Worm (Caenorhabditis elegans): ENCODE results near the gene srg-55.
"Not testable (repeated sequence)": the region's sequence is repeated elsewhere in the genome, so short reads cannot be mapped to it uniquely, and the experiment has no call there.

Gene srg-55

DNA sequence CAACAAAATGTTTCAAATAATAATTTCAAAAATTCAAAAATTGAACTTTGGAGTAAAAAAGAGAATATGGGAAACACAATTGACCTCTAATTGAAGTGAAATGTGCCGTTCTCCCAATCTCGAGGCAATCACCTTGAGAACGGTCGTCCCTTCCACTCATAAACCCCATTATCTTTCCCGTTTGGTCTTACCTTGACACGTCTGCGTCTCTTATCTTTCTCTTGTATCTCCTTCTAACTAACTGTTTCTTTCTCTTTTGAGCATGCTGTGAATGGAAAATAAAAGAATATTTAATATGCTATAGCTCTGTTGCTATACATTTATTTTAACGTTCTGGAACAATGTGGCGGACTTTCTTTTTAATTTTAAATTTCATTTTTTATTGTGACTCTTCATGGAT lies 28.6 kb downstream of the srg-55 start, which contains the start of gene H12D21.10:
Gene H12D21.10, plus strand, starts transcription at position 260 of the 400 bp plus-strand sequence.
- TF ChIP-seq ceh-36 (tag; optimal IDR thresholded peaks at IDR 0.05) (no peak), F13C5.2 (tag; optimal IDR thresholded peaks at IDR 0.05) (no peak), B0310.2 (tag; optimal IDR thresholded peaks at IDR 0.05) (no peak)

DNA sequence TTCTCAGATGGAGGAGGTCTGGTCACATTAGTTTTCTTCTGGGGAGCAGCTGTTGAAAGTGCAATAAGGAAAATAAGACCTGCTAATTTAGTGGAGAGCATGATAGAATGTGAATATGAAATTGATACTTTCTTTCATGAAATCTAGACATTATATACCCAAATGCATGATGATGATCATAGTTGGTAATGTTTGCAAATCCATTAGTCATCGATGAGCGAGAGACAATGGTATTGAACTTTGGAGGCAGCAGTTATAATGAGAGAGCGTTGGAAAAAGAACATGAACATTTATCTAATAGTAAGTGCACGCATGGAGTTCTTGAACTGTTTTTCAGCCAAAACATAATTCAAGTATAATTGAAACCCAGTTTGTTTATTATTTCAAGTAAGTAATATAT lies 30.4 kb downstream of the srg-55 start, which contains the start of gene H12D21.6:
Gene H12D21.6, minus strand, starts transcription at position 101 of the 400 bp plus-strand sequence.
- TF ChIP-seq scrt-1 (GFP tag; IDR thresholded peaks at IDR 0.05) (no peak), hnd-1 (tag; optimal IDR thresholded peaks at IDR 0.05) (no peak), tra-4 (tag; optimal IDR thresholded peaks at IDR 0.05) (no peak), ceh-36 (tag; optimal IDR thresholded peaks at IDR 0.05) (no peak), tbx-37 (GFP tag; conservative IDR thresholded peaks at IDR 0.05) (no peak), hmg-4 (GFP tag; optimal IDR thresholded peaks at IDR 0.05) (no peak), ets-7 (tag; optimal IDR thresholded peaks at IDR 0.05) (no peak), pes-1 (GFP tag; IDR thresholded peaks at IDR 0.05) (no peak), sea-1 (GFP tag; conservative IDR thresholded peaks at IDR 0.05) (no peak), aly-1 (tag; optimal IDR thresholded peaks at IDR 0.05) (no peak), ama-1 (optimal IDR thresholded peaks at IDR 0.05) (no peak), B0310.2 (tag; optimal IDR thresholded peaks at IDR 0.05) (no peak), tbx-11 (GFP tag; IDR thresholded peaks at IDR 0.05) (no peak), flt-1 (GFP tag; IDR thresholded peaks at IDR 0.05) (no peak), hmbx-1 (tag; optimal IDR thresholded peaks at IDR 0.05) (no peak), ceh-13 (GFP tag; optimal IDR thresholded peaks at IDR 0.05) (no peak), F13C5.2 (tag; optimal IDR thresholded peaks at IDR 0.05) (no peak)

- no peak for TF ChIP-seq tra-4 (tag; optimal IDR thresholded peaks at IDR 0.05)
- no peak for TF ChIP-seq tbx-11 (GFP tag; IDR thresholded peaks at IDR 0.05)
- no peak for TF ChIP-seq hmbx-1 (tag; optimal IDR thresholded peaks at IDR 0.05)
- no peak for TF ChIP-seq flt-1 (GFP tag; IDR thresholded peaks at IDR 0.05)
- TF ChIP-seq hnd-1 (tag; optimal IDR thresholded peaks at IDR 0.05) = no peak
- no peak for TF ChIP-seq scrt-1 (GFP tag; IDR thresholded peaks at IDR 0.05)
- no peak for TF ChIP-seq ama-1 (optimal IDR thresholded peaks at IDR 0.05)
- no peak for TF ChIP-seq F13C5.2 (tag; optimal IDR thresholded peaks at IDR 0.05)
- no peak for TF ChIP-seq ceh-36 (tag; optimal IDR thresholded peaks at IDR 0.05)
- TF ChIP-seq ets-7 (tag; optimal IDR thresholded peaks at IDR 0.05) = no peak
- TF ChIP-seq B0310.2 (tag; optimal IDR thresholded peaks at IDR 0.05) = no peak
These were observed 32.6 kb downstream of the srg-55 start, which contains the start of gene mpst-3 for ce11 chrV:14895557-14895956. TSS of gene mpst-3 (plus strand) at chrV:14895647.

ce11 chrV:14893355-14894050 lies 34.6 kb downstream of the srg-55 start, which contains the start of the genes mpst-2 and H12D21.5:
TSS of gene mpst-2 (minus strand) at chrV:14893455.
TSS of gene H12D21.5 (plus strand) at chrV:14894000.
- TF ChIP-seq ets-7 (tag; optimal IDR thresholded peaks at IDR 0.05) (no peak), sea-1 (GFP tag; conservative IDR thresholded peaks at IDR 0.05) (no peak), ceh-13 (GFP tag; optimal IDR thresholded peaks at IDR 0.05) (no peak), tra-4 (tag; optimal IDR thresholded peaks at IDR 0.05) (no peak), scrt-1 (GFP tag; IDR thresholded peaks at IDR 0.05) (no peak), ama-1 (optimal IDR thresholded peaks at IDR 0.05) (no peak), tbx-11 (GFP tag; IDR thresholded peaks at IDR 0.05) (no peak), ceh-36 (tag; optimal IDR thresholded peaks at IDR 0.05) (no peak), aly-1 (tag; optimal IDR thresholded peaks at IDR 0.05) (no peak), B0310.2 (tag; optimal IDR thresholded peaks at IDR 0.05) (no peak), pes-1 (GFP tag; IDR thresholded peaks at IDR 0.05) (no peak), F13C5.2 (tag; optimal IDR thresholded peaks at IDR 0.05) (no peak)

ce11 chrV:14890782-14891181 lies 37.4 kb downstream of the srg-55 start, which contains the start of gene nspa-2:
TSS of gene nspa-2 (plus strand) at chrV:14891082.
- not testable (repeated sequence) for TF ChIP-seq tbx-37 (GFP tag; conservative IDR thresholded peaks at IDR 0.05); hnd-1 (tag; optimal IDR thresholded peaks at IDR 0.05); F13C5.2 (tag; optimal IDR thresholded peaks at IDR 0.05)

- TF ChIP-seq B0310.2 (tag; optimal IDR thresholded peaks at IDR 0.05) (no peak), tbx-11 (GFP tag; IDR thresholded peaks at IDR 0.05) (no peak), ets-7 (tag; optimal IDR thresholded peaks at IDR 0.05) (no peak), ceh-36 (tag; optimal IDR thresholded peaks at IDR 0.05) (no peak), hmbx-1 (tag; optimal IDR thresholded peaks at IDR 0.05) (no peak), aly-1 (tag; optimal IDR thresholded peaks at IDR 0.05) (no peak), hmg-4 (GFP tag; optimal IDR thresholded peaks at IDR 0.05) (no peak), scrt-1 (GFP tag; IDR thresholded peaks at IDR 0.05) (no peak), ceh-13 (GFP tag; optimal IDR thresholded peaks at IDR 0.05) (no peak), tbx-37 (GFP tag; conservative IDR thresholded peaks at IDR 0.05) (no peak), pes-1 (GFP tag; IDR thresholded peaks at IDR 0.05) (no peak), ama-1 (optimal IDR thresholded peaks at IDR 0.05) (no peak), F13C5.2 (tag; optimal IDR thresholded peaks at IDR 0.05) (no peak), tra-4 (tag; optimal IDR thresholded peaks at IDR 0.05) (no peak), flt-1 (GFP tag; IDR thresholded peaks at IDR 0.05) (no peak)
These were observed 50.8 kb downstream of the srg-55 start for ce11 chrV:14877242-14877819.

DNA sequence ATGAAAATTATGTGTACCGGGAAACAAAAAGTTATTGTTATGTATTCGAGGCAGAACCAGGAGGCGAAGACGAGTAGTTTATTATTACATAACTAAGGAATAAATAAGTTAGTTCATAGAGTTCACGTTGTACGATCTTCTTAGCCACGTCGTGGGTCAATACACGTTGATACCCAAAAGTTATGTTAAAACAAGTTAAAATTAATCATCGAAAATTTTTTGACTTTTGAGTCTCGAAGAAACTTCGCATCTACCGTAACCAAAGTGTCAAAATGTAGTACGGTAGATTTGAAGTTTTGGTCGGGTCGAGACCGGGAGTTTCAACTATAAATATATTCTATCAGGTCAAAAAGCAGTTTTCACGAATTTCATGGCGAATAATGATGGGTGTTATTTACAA lies 51.4 kb downstream of the srg-55 start, which contains the start of gene ZC412.10:
Gene ZC412.10, minus strand, starts transcription at position 101 of the 400 bp plus-strand sequence.
- not testable (repeated sequence) for TF ChIP-seq hnd-1, F13C5.2, tra-4 (tag; optimal IDR thresholded peaks at IDR 0.05)

Measured in whole organism, early embryonic.